Worm (Caenorhabditis elegans) whole organism, mixed stage, embryonic: Measurements from ENCODE around the gene Y61A9LA.7.
"Not testable (repeated sequence)": the region's sequence is repeated elsewhere in the genome, so short reads cannot be mapped to it uniquely, and the experiment has no call there.

Source experiments
- M03D4.4 ChIP-seq: sonication (generic microtip); optimal IDR thresholded peaks from 2 replicates; lab custom pipeline; 2017; ENCODE audit warnings: mild to moderate bottlenecking, missing genetic modification characterization, missing compliant biosample characterization
- bed-3 ChIP-seq: fragments of 200-800 bp; sonication (Bioruptor generic); optimal IDR thresholded peaks from 3 replicates; lab custom pipeline; 2018; ENCODE audit warnings: mild to moderate bottlenecking, missing genetic modification characterization, moderate library complexity, missing compliant biosample characterization
- blmp-1 ChIP-seq: fragments of 150-350 bp; optimal IDR thresholded peaks from 2 replicates; lab custom pipeline; 2014; ENCODE audit warnings: missing biosample characterization, missing genetic modification characterization
- ceh-39 ChIP-seq: fragments of 150-350 bp; optimal IDR thresholded peaks from 2 replicates; lab custom pipeline; 2014; ENCODE audit warnings: missing biosample characterization, missing genetic modification characterization
- ceh-43 ChIP-seq: fragments of 200-800 bp; sonication (Bioruptor generic); optimal IDR thresholded peaks from 2 replicates; lab custom pipeline; 2018; ENCODE audit warnings: mild to moderate bottlenecking, missing genetic modification characterization, moderate library complexity, missing compliant biosample characterization
- ceh-83 ChIP-seq: fragments of 200-800 bp; sonication (Bioruptor generic); optimal IDR thresholded peaks from 2 replicates; lab custom pipeline; 2018; ENCODE audit warnings: mild to moderate bottlenecking, missing genetic modification characterization, missing compliant biosample characterization
- ces-1 ChIP-seq: fragments of 150-350 bp; optimal IDR thresholded peaks from 2 replicates; lab custom pipeline; 2014; ENCODE audit warnings: missing biosample characterization, missing genetic modification reagents, missing genetic modification characterization
- cnd-1 ChIP-seq: fragments of 200-800 bp; sonication (Bioruptor generic); optimal IDR thresholded peaks from 2 replicates; lab custom pipeline; 2018; ENCODE audit warnings: mild to moderate bottlenecking, missing genetic modification characterization, missing compliant biosample characterization
- drap-1 ChIP-seq: fragments of 200-800 bp; sonication (Bioruptor generic); optimal IDR thresholded peaks from 3 replicates; lab custom pipeline; 2018; ENCODE audit warnings: mild to moderate bottlenecking, missing genetic modification characterization, missing compliant biosample characterization
- elt-1 ChIP-seq: sonication (generic microtip); optimal IDR thresholded peaks from 2 replicates; lab custom pipeline; 2017; ENCODE audit warnings: missing genetic modification characterization, mild to moderate bottlenecking, missing compliant biosample characterization, antibody characterized with exemption, moderate library complexity, borderline replicate concordance; ENCODE audit not compliant: insufficient read depth
- elt-3 ChIP-seq: fragments of 150-350 bp; optimal IDR thresholded peaks from 2 replicates; lab custom pipeline; 2014; ENCODE audit warnings: missing biosample characterization, missing genetic modification characterization
- flh-1 ChIP-seq: fragments of 200-800 bp; sonication (Bioruptor generic); optimal IDR thresholded peaks from 2 replicates; lab custom pipeline; 2018; ENCODE audit warnings: mild to moderate bottlenecking, missing genetic modification characterization, moderate library complexity, missing compliant biosample characterization
- ham-2 ChIP-seq: fragments of 200-800 bp; sonication (Bioruptor generic); optimal IDR thresholded peaks from 2 replicates; lab custom pipeline; 2018; ENCODE audit warnings: mild to moderate bottlenecking, missing genetic modification characterization, missing compliant biosample characterization
- hlh-1 ChIP-seq: fragments of 150-350 bp; optimal IDR thresholded peaks from 2 replicates; lab custom pipeline; 2014; ENCODE audit warnings: missing biosample characterization, missing genetic modification reagents, missing genetic modification characterization
- lin-13 ChIP-seq: fragments of 150-350 bp; optimal IDR thresholded peaks from 2 replicates; lab custom pipeline; 2014; ENCODE audit warnings: missing biosample characterization, missing genetic modification characterization
- lin-32 ChIP-seq: fragments of 200-800 bp; sonication (Bioruptor generic); optimal IDR thresholded peaks from 2 replicates; lab custom pipeline; 2018; ENCODE audit warnings: mild to moderate bottlenecking, missing genetic modification characterization, missing compliant biosample characterization
- lsy-2 ChIP-seq: fragments of 150-350 bp; optimal IDR thresholded peaks from 2 replicates; lab custom pipeline; 2014; ENCODE audit warnings: missing biosample characterization, missing genetic modification characterization
- mab-5 ChIP-seq: fragments of 150-350 bp; optimal IDR thresholded peaks from 2 replicates; lab custom pipeline; 2014; ENCODE audit warnings: missing biosample characterization, missing genetic modification characterization
- mep-1 ChIP-seq: fragments of 150-350 bp; optimal IDR thresholded peaks from 2 replicates; lab custom pipeline; 2017; ENCODE audit warnings: missing biosample characterization, missing genetic modification reagents, missing genetic modification characterization, inconsistent platforms
- mls-2 ChIP-seq: sonication (generic microtip); optimal IDR thresholded peaks from 2 replicates; lab custom pipeline; 2016; ENCODE audit warnings: mild to moderate bottlenecking, missing genetic modification characterization, moderate library complexity, missing compliant biosample characterization
- nhr-28 ChIP-seq: fragments of 150-350 bp; optimal IDR thresholded peaks from 2 replicates; lab custom pipeline; 2014; ENCODE audit warnings: missing biosample characterization, missing genetic modification characterization
- nhr-76 ChIP-seq: sonication (generic microtip); optimal IDR thresholded peaks from 2 replicates; lab custom pipeline; 2017; ENCODE audit warnings: missing biosample characterization, missing genetic modification characterization
- pha-4 ChIP-seq: fragments of 150-350 bp; optimal IDR thresholded peaks from 2 replicates; lab custom pipeline; 2018; ENCODE audit warnings: missing biosample characterization, missing genetic modification reagents, missing genetic modification characterization
- sem-2 ChIP-seq: fragments of 200-800 bp; sonication (Bioruptor generic); optimal IDR thresholded peaks from 2 replicates; lab custom pipeline; 2018; ENCODE audit warnings: mild to moderate bottlenecking, missing genetic modification characterization, missing compliant biosample characterization
- sptf-1 ChIP-seq: sonication (generic microtip); optimal IDR thresholded peaks from 2 replicates; lab custom pipeline; 2017; ENCODE audit warnings: mild to moderate bottlenecking, missing genetic modification characterization, moderate library complexity, missing compliant biosample characterization
- tbx-8 ChIP-seq: fragments of 200-800 bp; sonication (Bioruptor generic); optimal IDR thresholded peaks from 2 replicates; lab custom pipeline; 2018; ENCODE audit warnings: mild to moderate bottlenecking, missing genetic modification characterization, moderate library complexity, missing compliant biosample characterization
- unc-120 ChIP-seq: sonication (generic microtip); optimal IDR thresholded peaks from 2 replicates; lab custom pipeline; 2017; ENCODE audit warnings: missing genetic modification characterization, missing compliant biosample characterization; ENCODE audit not compliant: poor library complexity, severe bottlenecking
- unc-39 ChIP-seq: fragments of 150-350 bp; optimal IDR thresholded peaks from 2 replicates; lab custom pipeline; 2014; ENCODE audit warnings: missing biosample characterization, missing genetic modification characterization
- unc-62 ChIP-seq: fragments of 150-350 bp; optimal IDR thresholded peaks from 2 replicates; lab custom pipeline; 2014; ENCODE audit warnings: missing biosample characterization, missing genetic modification reagents, missing genetic modification characterization
- ztf-11 ChIP-seq: fragments of 150-350 bp; optimal IDR thresholded peaks from 2 replicates; lab custom pipeline; 2014; ENCODE audit warnings: missing biosample characterization, missing genetic modification characterization

Gene Y61A9LA.7

ce11 chrV:4569999-4570627 is 10.5 kb upstream of the Y61A9LA.7 start, which contains the start of gene sut-2:
Gene sut-2, minus strand, starts transcription at chrV:4570049.
- TF ChIP-seq elt-3: no peak
- no peak for TF ChIP-seq nhr-76 (tag; lab: Kevin White, UChicago)
- TF ChIP-seq cnd-1 (tag; lab: Kevin White, UChicago): no peak
- TF ChIP-seq nhr-28 (tag; lab: Kevin White, UChicago): no peak
- TF ChIP-seq drap-1: no peak
- TF ChIP-seq sem-2: no peak
- TF ChIP-seq unc-62: no peak
- no peak for TF ChIP-seq hlh-1 (tag; lab: Kevin White, UChicago)
- peak; percentile 7 for TF ChIP-seq mep-1
- peak; percentile 69 for TF ChIP-seq ces-1 (GFP tag; lab: Kevin White, UChicago)
- no peak for TF ChIP-seq ham-2 (GFP tag; lab: Kevin White, UChicago)
- TF ChIP-seq ceh-39 (tag; lab: Kevin White, UChicago): no peak
- no peak for TF ChIP-seq elt-1 (tag; lab: Kevin White, UChicago)
- TF ChIP-seq ceh-83 (GFP tag; lab: Kevin White, UChicago): no peak
- no peak for TF ChIP-seq unc-39 (tag; lab: Kevin White, UChicago)
- TF ChIP-seq tbx-8 (GFP tag; lab: Kevin White, UChicago): no peak
- TF ChIP-seq mab-5 (tag; lab: Kevin White, UChicago): no peak
- no peak for TF ChIP-seq sptf-1
- TF ChIP-seq M03D4.4 (tag; lab: Kevin White, UChicago): no peak
- peak; percentile 85 for TF ChIP-seq unc-120
- no peak for TF ChIP-seq bed-3 (GFP tag; lab: Kevin White, UChicago)
- TF ChIP-seq lsy-2 (tag; lab: Kevin White, UChicago): peak; percentile 7
- TF ChIP-seq lin-32 (GFP tag; lab: Kevin White, UChicago): no peak
- TF ChIP-seq flh-1 (GFP tag; lab: Kevin White, UChicago): no peak
- TF ChIP-seq blmp-1 (tag; lab: Kevin White, UChicago): no peak
- TF ChIP-seq, all 35 proteins: peak for 4

- no peak for TF ChIP-seq tbx-8 (GFP tag; lab: Kevin White, UChicago)
- no peak for TF ChIP-seq nhr-76 (tag; lab: Kevin White, UChicago)
- TF ChIP-seq flh-1 (GFP tag; lab: Kevin White, UChicago): no peak
- no peak for TF ChIP-seq pha-4 (tag; lab: Kevin White, UChicago)
- TF ChIP-seq lsy-2 (tag; lab: Kevin White, UChicago): no peak
- no peak for TF ChIP-seq unc-120
- no peak for TF ChIP-seq M03D4.4 (tag; lab: Kevin White, UChicago)
- no peak for TF ChIP-seq mls-2 (tag; lab: Kevin White, UChicago)
- TF ChIP-seq ham-2 (GFP tag; lab: Kevin White, UChicago): no peak
- no peak for TF ChIP-seq ceh-43 (GFP tag; lab: Kevin White, UChicago)
- no peak for TF ChIP-seq unc-39 (tag; lab: Kevin White, UChicago)
- no peak for TF ChIP-seq mep-1
- TF ChIP-seq ztf-11 (tag; lab: Kevin White, UChicago): no peak
- TF ChIP-seq ces-1 (GFP tag; lab: Kevin White, UChicago): no peak
- TF ChIP-seq lin-32 (GFP tag; lab: Kevin White, UChicago): no peak
- TF ChIP-seq lin-13 (tag; lab: Kevin White, UChicago): no peak
- TF ChIP-seq, all 35 proteins: peak for 0
Observed at ce11 chrV:4562493-4562892, 2.9 kb upstream of the Y61A9LA.7 start.

ce11 chrV:4560441-4560840 is 840 bp upstream of the Y61A9LA.7 start, which contains the start of gene Y61A9LA.4:
Gene Y61A9LA.4, plus strand, starts transcription at chrV:4560741.
- not testable (repeated sequence) for TF ChIP-seq drap-1; mab-5 (tag; lab: Kevin White, UChicago); hlh-1 (tag; lab: Kevin White, UChicago)
- TF ChIP-seq, all 35 proteins: peak for 0; not testable (repeated sequence) for 35

- TF ChIP-seq bed-3 (GFP tag; lab: Kevin White, UChicago); lin-32 (GFP tag; lab: Kevin White, UChicago); lsy-2 (tag; lab: Kevin White, UChicago): not testable (repeated sequence)
- TF ChIP-seq, all 35 proteins: peak for 0; not testable (repeated sequence) for 35
Observed at ce11 chrV:4553572-4553971, 6.0 kb downstream of the Y61A9LA.7 start, which contains the start of gene Y61A9LA.12. Gene Y61A9LA.12, plus strand, starts transcription at chrV:4553872.
